Worm (Caenorhabditis elegans): Measurements from ENCODE around the gene F26F2.1.
A peak's percentile ranks its signal among the peaks of the same experiment; 100 is the strongest.

The F26F2.1 gene

ce11 chrV:20525816-20526459 is 35.8 kb downstream of the F26F2.1 start, which contains the start of the genes srh-166 and Y38H6C.24:
Gene srh-166 (minus strand): TSS chrV:20525866.
Gene Y38H6C.24 (plus strand): TSS chrV:20526435.
- TF ChIP-seq dmd-4 (tag; optimal IDR thresholded peaks at IDR 0.05; ENCODE audit: borderline replicate concordance): no peak
- TF ChIP-seq ceh-24 (tag; optimal IDR thresholded peaks at IDR 0.05): no peak
- peak; percentile 83 for TF ChIP-seq elt-2 (tag; optimal IDR thresholded peaks at IDR 0.05)
- TF ChIP-seq ceh-6 (GFP tag; optimal IDR thresholded peaks at IDR 0.05): no peak
- no peak for TF ChIP-seq T23F11.4 (GFP tag; optimal IDR thresholded peaks at IDR 0.05)

ce11 chrV:20522219-20522618 is 39.5 kb downstream of the F26F2.1 start, which contains the start of the genes Y38H6C.9 and fbxa-150:
Gene Y38H6C.9 (minus strand): TSS chrV:20522270.
Gene fbxa-150 (plus strand): TSS chrV:20522598.
- TF ChIP-seq rnt-1 (tag; optimal IDR thresholded peaks at IDR 0.05) (no peak), ceh-30 (tag; optimal IDR thresholded peaks at IDR 0.05) (no peak), ceh-18 (tag; optimal IDR thresholded peaks at IDR 0.05) (no peak), ahr-1 (tag; optimal IDR thresholded peaks at IDR 0.05) (no peak), ceh-34 (tag; optimal IDR thresholded peaks at IDR 0.05) (no peak), hlh-13 (GFP tag; optimal IDR thresholded peaks at IDR 0.05) (no peak), madf-2 (tag; optimal IDR thresholded peaks at IDR 0.05) (no peak), pqm-1 (tag; optimal IDR thresholded peaks at IDR 0.05) (no peak), C08G9.2 (tag; optimal IDR thresholded peaks at IDR 0.05) (no peak), unc-86 (tag; optimal IDR thresholded peaks at IDR 0.05) (no peak), ztf-16 (tag; optimal IDR thresholded peaks at IDR 0.05) (no peak), ceh-45 (GFP tag; IDR thresholded peaks at IDR 0.05) (no peak)

- no peak for TF ChIP-seq ceh-2 (tag; optimal IDR thresholded peaks at IDR 0.05)
- TF ChIP-seq gmeb-2 (tag; optimal IDR thresholded peaks at IDR 0.05): no peak
- no peak for TF ChIP-seq fax-1 (tag; optimal IDR thresholded peaks at IDR 0.05)
- no peak for TF ChIP-seq ceh-22 (tag; optimal IDR thresholded peaks at IDR 0.05)
- TF ChIP-seq dmd-4 (tag; optimal IDR thresholded peaks at IDR 0.05; ENCODE audit: borderline replicate concordance): no peak
- TF ChIP-seq T23F11.4 (GFP tag; optimal IDR thresholded peaks at IDR 0.05): no peak
- TF ChIP-seq sox-4 (tag; optimal IDR thresholded peaks at IDR 0.05): no peak
- TF ChIP-seq hlh-6 (tag; optimal IDR thresholded peaks at IDR 0.05): no peak
- TF ChIP-seq pha-4 (tag; optimal IDR thresholded peaks at IDR 0.05): no peak
- TF ChIP-seq unc-86 (tag; optimal IDR thresholded peaks at IDR 0.05): no peak
- no peak for TF ChIP-seq pat-9 (tag; optimal IDR thresholded peaks at IDR 0.05)
- no peak for TF ChIP-seq ceh-9 (tag; optimal IDR thresholded peaks at IDR 0.05)
Observed at ce11 chrV:20518927-20519326, 42.8 kb downstream of the F26F2.1 start, which contains the start of gene Y38H6C.25. Gene Y38H6C.25 (plus strand): TSS chrV:20519227.

ce11 chrV:20517005-20517404 is 44.7 kb downstream of the F26F2.1 start:
- TF ChIP-seq K02D7.2 (tag; optimal IDR thresholded peaks at IDR 0.05): no peak
- no peak for TF ChIP-seq pros-1 (tag; optimal IDR thresholded peaks at IDR 0.05)
- TF ChIP-seq sox-4 (tag; optimal IDR thresholded peaks at IDR 0.05): no peak
- no peak for TF ChIP-seq fkh-6 (tag; optimal IDR thresholded peaks at IDR 0.05)
- no peak for TF ChIP-seq pax-1 (tag; optimal IDR thresholded peaks at IDR 0.05)
- no peak for TF ChIP-seq nhr-11 (tag; optimal IDR thresholded peaks at IDR 0.05)
- no peak for TF ChIP-seq syd-9 (tag; optimal IDR thresholded peaks at IDR 0.05)
- no peak for TF ChIP-seq ceh-24 (tag; optimal IDR thresholded peaks at IDR 0.05)

ce11 chrV:20514483-20514882 is 47.2 kb downstream of the F26F2.1 start:
- TF ChIP-seq hlh-8 (tag; optimal IDR thresholded peaks at IDR 0.05): no peak
- no peak for TF ChIP-seq ceh-34 (tag; optimal IDR thresholded peaks at IDR 0.05)
- TF ChIP-seq madf-2 (tag; optimal IDR thresholded peaks at IDR 0.05): no peak
- no peak for TF ChIP-seq ceh-22 (tag; optimal IDR thresholded peaks at IDR 0.05)
- no peak for TF ChIP-seq F13H6.1 (tag; optimal IDR thresholded peaks at IDR 0.05)
- TF ChIP-seq eyg-1 (tag; optimal IDR thresholded peaks at IDR 0.05): no peak
- no peak for TF ChIP-seq pqm-1 (tag; optimal IDR thresholded peaks at IDR 0.05)
- TF ChIP-seq npax-4 (tag; optimal IDR thresholded peaks at IDR 0.05): no peak
- no peak for TF ChIP-seq unc-42 (tag; optimal IDR thresholded peaks at IDR 0.05)
- TF ChIP-seq nhr-232 (tag; optimal IDR thresholded peaks at IDR 0.05): no peak
- no peak for TF ChIP-seq unc-86 (tag; optimal IDR thresholded peaks at IDR 0.05)
